Fruit fly (Drosophila melanogaster) whole organism, embryonic: ENCODE data around the gene mRpS11.

Experiments used
- Antp ChIP-seq: fragments of 200-800 bp; sonication (Bioruptor generic); optimal IDR thresholded peaks from 3 replicates; lab custom pipeline; 2016; ENCODE audit warnings: missing biosample characterization, missing genetic modification characterization
- Asciz ChIP-seq: fragments of 200-800 bp; sonication (Bioruptor generic); optimal IDR thresholded peaks from 2 replicates; lab custom pipeline; 2017; ENCODE audit warnings: missing biosample characterization, mild to moderate bottlenecking, missing genetic modification characterization, missing genetic modification reagents
- Awh ChIP-seq: fragments of 200-800 bp; sonication (Bioruptor generic); IDR thresholded peaks from 2 replicates; pipeline ENCODE4, ENCODE4 v1.3.6; 2022; ENCODE audit warnings: missing biosample characterization, missing genetic modification characterization
- CG11504 ChIP-seq: fragments of 200-800 bp; sonication (Bioruptor generic); optimal IDR thresholded peaks from 3 replicates; lab custom pipeline; 2019; ENCODE audit warnings: missing biosample characterization, mild to moderate bottlenecking, missing genetic modification characterization, moderate library complexity
- CG13775 ChIP-seq: fragments of 200-800 bp; sonication (Bioruptor generic); optimal IDR thresholded peaks from 3 replicates; lab custom pipeline; 2017; ENCODE audit warnings: missing biosample characterization, mild to moderate bottlenecking, missing genetic modification characterization
- CG14050 ChIP-seq: fragments of 200-800 bp; sonication (Bioruptor generic); IDR thresholded peaks from 3 replicates; pipeline ENCODE4 v1.3.6; 2022; ENCODE audit warnings: missing biosample characterization, missing genetic modification characterization
- CG15479 ChIP-seq: fragments of 200-800 bp; sonication (Bioruptor generic); optimal IDR thresholded peaks from 3 replicates; lab custom pipeline; 2019; ENCODE audit warnings: missing biosample characterization, mild to moderate bottlenecking, missing genetic modification characterization, moderate library complexity
- CG17186 ChIP-seq: fragments of 200-800 bp; sonication (Bioruptor generic); optimal IDR thresholded peaks from 3 replicates; lab custom pipeline; 2017; ENCODE audit warnings: missing biosample characterization, missing genetic modification reagents, missing genetic modification characterization
- CG17568 ChIP-seq: fragments of 200-800 bp; sonication (Bioruptor generic); optimal IDR thresholded peaks from 2 replicates; lab custom pipeline; 2018; ENCODE audit warnings: missing biosample characterization, mild to moderate bottlenecking, missing genetic modification characterization, moderate library complexity
- CG18011 ChIP-seq: fragments of 200-800 bp; sonication (Bioruptor generic); optimal IDR thresholded peaks from 2 replicates; lab custom pipeline; 2017; ENCODE audit warnings: missing biosample characterization, missing genetic modification characterization, mild to moderate bottlenecking, moderate library complexity, missing genotype
- CG2199 ChIP-seq: fragments of 200-800 bp; sonication (Bioruptor generic); IDR thresholded peaks from 3 replicates; pipeline ENCODE4 v1.3.6; 2022; ENCODE audit warnings: missing biosample characterization, missing genetic modification characterization
- CG3065 ChIP-seq: fragments of 200-800 bp; sonication (Bioruptor generic); optimal IDR thresholded peaks from 2 replicates; lab custom pipeline; 2016; ENCODE audit warnings: missing biosample characterization, missing genetic modification characterization
- CG31388 ChIP-seq: fragments of 200-800 bp; sonication (Bioruptor generic); optimal IDR thresholded peaks from 2 replicates; lab custom pipeline; 2016; ENCODE audit warnings: missing biosample characterization, missing genetic modification characterization
- CG3281 ChIP-seq: fragments of 200-800 bp; sonication (Bioruptor generic); optimal IDR thresholded peaks from 3 replicates; lab custom pipeline; 2017; ENCODE audit warnings: missing biosample characterization, mild to moderate bottlenecking, missing genetic modification characterization
- CG34422 ChIP-seq: fragments of 200-800 bp; sonication (Bioruptor generic); IDR thresholded peaks from 3 replicates; pipeline ENCODE4 v1.3.6; 2022; ENCODE audit warnings: missing biosample characterization, missing genetic modification characterization
- CG4360 ChIP-seq: fragments of 200-800 bp; sonication (Bioruptor generic); IDR thresholded peaks from 2 replicates; pipeline ENCODE4 v1.3.6; 2022; ENCODE audit warnings: missing biosample characterization, missing genetic modification characterization
- CG4617 ChIP-seq: fragments of 200-800 bp; sonication (Bioruptor generic); optimal IDR thresholded peaks from 3 replicates; lab custom pipeline; 2016; ENCODE audit warnings: missing biosample characterization, missing genetic modification characterization, borderline replicate concordance
- CG4707 ChIP-seq: fragments of 200-800 bp; sonication (Bioruptor generic); optimal IDR thresholded peaks from 2 replicates; lab custom pipeline; 2018; ENCODE audit warnings: missing biosample characterization, mild to moderate bottlenecking, missing genetic modification characterization, moderate library complexity
- CG6254 ChIP-seq: fragments of 200-800 bp; sonication (Bioruptor generic); optimal IDR thresholded peaks from 3 replicates; lab custom pipeline; 2017; ENCODE audit warnings: mild to moderate bottlenecking, missing biosample characterization, missing genetic modification reagents, missing genetic modification characterization
- CG8089 ChIP-seq: fragments of 200-800 bp; sonication (Bioruptor generic); optimal IDR thresholded peaks from 3 replicates; lab custom pipeline; 2016; ENCODE audit warnings: missing biosample characterization, missing genetic modification characterization
- CG9727 ChIP-seq: fragments of 200-800 bp; sonication (Bioruptor generic); optimal IDR thresholded peaks from 3 replicates; lab custom pipeline; 2017; ENCODE audit warnings: missing biosample characterization, mild to moderate bottlenecking, missing genetic modification characterization
- CTCF ChIP-seq: fragments of 200-800 bp; sonication (Bioruptor generic); optimal IDR thresholded peaks from 2 replicates; lab custom pipeline; 2017; ENCODE audit warnings: missing biosample characterization, mild to moderate bottlenecking, missing genetic modification characterization, moderate library complexity
- CkIIα-i1 ChIP-seq: fragments of 200-800 bp; sonication (Bioruptor generic); IDR thresholded peaks from 2 replicates; pipeline ENCODE4 v1.3.6; 2022; ENCODE audit warnings: missing biosample characterization, missing genetic modification characterization
- HmgZ ChIP-seq: fragments of 200-800 bp; sonication (Bioruptor generic); optimal IDR thresholded peaks from 2 replicates; lab custom pipeline; 2018; ENCODE audit warnings: missing biosample characterization, mild to moderate bottlenecking, missing genetic modification characterization
- Hmx ChIP-seq: fragments of 200-800 bp; sonication (Bioruptor generic); optimal IDR thresholded peaks from 2 replicates; lab custom pipeline; 2016; ENCODE audit warnings: missing biosample characterization, missing genetic modification characterization
- Hr3 ChIP-seq: fragments of 200-800 bp; sonication (Bioruptor generic); optimal IDR thresholded peaks from 3 replicates; lab custom pipeline; 2016; ENCODE audit warnings: missing biosample characterization, missing genetic modification characterization
- Kr ChIP-seq: fragments of 200-800 bp; sonication (Bioruptor generic); optimal IDR thresholded peaks from 2 replicates; lab custom pipeline; 2017; ENCODE audit warnings: missing biosample characterization, mild to moderate bottlenecking, missing genetic modification characterization
- MBD-R2 ChIP-seq: fragments of 200-800 bp; sonication (Bioruptor generic); IDR thresholded peaks from 2 replicates; pipeline ENCODE4 v1.3.6; 2022; ENCODE audit warnings: missing biosample characterization, missing genetic modification characterization
- Nf-YB ChIP-seq: fragments of 200-800 bp; sonication (Bioruptor generic); optimal IDR thresholded peaks from 3 replicates; lab custom pipeline; 2019; ENCODE audit warnings: missing biosample characterization, mild to moderate bottlenecking, missing genetic modification characterization, moderate library complexity
- Ravus ChIP-seq: fragments of 200-800 bp; sonication (Bioruptor generic); IDR thresholded peaks from 2 replicates; pipeline ENCODE4 v1.3.6; 2022; ENCODE audit warnings: missing biosample characterization, missing genetic modification characterization
- Sry-β ChIP-seq: fragments of 200-800 bp; sonication (Bioruptor generic); optimal IDR thresholded peaks from 2 replicates; lab custom pipeline; 2018; ENCODE audit warnings: missing biosample characterization, mild to moderate bottlenecking, missing genetic modification characterization, moderate library complexity
- Tbp ChIP-seq: fragments of >200 bp; optimal IDR thresholded peaks from 2 replicates; lab custom pipeline; 2018; ENCODE audit warnings: missing biosample characterization, missing genetic modification characterization
- Xrp1 ChIP-seq: fragments of 200-800 bp; sonication (Bioruptor generic); IDR thresholded peaks from 2 replicates; pipeline ENCODE4 v1.3.6; 2022; ENCODE audit warnings: missing biosample characterization, missing genetic modification characterization
- ab ChIP-seq: fragments of 200-800 bp; sonication (Bioruptor generic); optimal IDR thresholded peaks from 2 replicates; lab custom pipeline; 2016; ENCODE audit warnings: missing biosample characterization, missing genetic modification characterization
- fd64A ChIP-seq: fragments of 200-800 bp; sonication (Bioruptor generic); optimal IDR thresholded peaks from 3 replicates; lab custom pipeline; 2018; ENCODE audit warnings: missing biosample characterization, mild to moderate bottlenecking, missing genetic modification characterization
- gem ChIP-seq: fragments of 200-800 bp; sonication (Bioruptor generic); optimal IDR thresholded peaks from 2 replicates; lab custom pipeline; 2019; ENCODE audit warnings: missing biosample characterization, mild to moderate bottlenecking, missing genetic modification characterization, moderate library complexity
- grn ChIP-seq: fragments of 200-800 bp; sonication (Bioruptor generic); optimal IDR thresholded peaks from 3 replicates; lab custom pipeline; 2017; ENCODE audit warnings: missing biosample characterization, missing genetic modification characterization
- her ChIP-seq: fragments of 200-800 bp; sonication (Bioruptor generic); optimal IDR thresholded peaks from 2 replicates; lab custom pipeline; 2016; ENCODE audit warnings: missing biosample characterization, missing genetic modification characterization
- kah ChIP-seq: fragments of 200-800 bp; sonication (Bioruptor generic); optimal IDR thresholded peaks from 2 replicates; lab custom pipeline; 2018; ENCODE audit warnings: missing biosample characterization, mild to moderate bottlenecking, missing genetic modification characterization
- lab ChIP-seq: fragments of 200-800 bp; sonication (Bioruptor generic); optimal IDR thresholded peaks from 3 replicates; lab custom pipeline; 2017; ENCODE audit warnings: missing biosample characterization, missing genetic modification characterization, mild to moderate bottlenecking, moderate library complexity, missing genetic modification reagents
- luna ChIP-seq: fragments of 200-800 bp; sonication (Bioruptor generic); optimal IDR thresholded peaks from 2 replicates; lab custom pipeline; 2016; ENCODE audit warnings: missing biosample characterization, missing genetic modification characterization
- nom ChIP-seq: fragments of 200-800 bp; sonication (Bioruptor generic); optimal IDR thresholded peaks from 2 replicates; lab custom pipeline; 2017; ENCODE audit warnings: missing biosample characterization, missing genetic modification characterization, mild to moderate bottlenecking, moderate library complexity, missing genetic modification reagents
- peb ChIP-seq: fragments of 200-800 bp; sonication (Bioruptor generic); IDR thresholded peaks from 2 replicates; pipeline ENCODE4 v1.3.6; 2022; ENCODE audit warnings: missing biosample characterization, missing genetic modification characterization
- repo ChIP-seq: fragments of 200-800 bp; sonication (Bioruptor generic); optimal IDR thresholded peaks from 2 replicates; lab custom pipeline; 2016; ENCODE audit warnings: missing biosample characterization, missing genetic modification characterization
- salm ChIP-seq: fragments of 200-800 bp; sonication (Bioruptor generic); optimal IDR thresholded peaks from 2 replicates; lab custom pipeline; 2018; ENCODE audit warnings: missing biosample characterization, mild to moderate bottlenecking, missing genetic modification characterization
- sima ChIP-seq: fragments of 200-800 bp; sonication (Bioruptor generic); optimal IDR thresholded peaks from 2 replicates; lab custom pipeline; 2016; ENCODE audit warnings: missing biosample characterization, missing genetic modification characterization
- slbo ChIP-seq: fragments of 200-800 bp; sonication (Bioruptor generic); IDR thresholded peaks from 2 replicates; pipeline ENCODE4 v1.3.6; 2022; ENCODE audit warnings: missing biosample characterization, missing genetic modification characterization
- stwl ChIP-seq: fragments of 200-800 bp; sonication (Bioruptor generic); optimal IDR thresholded peaks from 3 replicates; lab custom pipeline; 2018; ENCODE audit warnings: missing biosample characterization, mild to moderate bottlenecking, missing genetic modification characterization, moderate library complexity
- tio ChIP-seq: fragments of 200-800 bp; sonication (Bioruptor generic); optimal IDR thresholded peaks from 2 replicates; lab custom pipeline; 2017; ENCODE audit warnings: missing biosample characterization, missing genetic modification characterization, inconsistent platforms
- usp ChIP-seq: fragments of >200 bp; optimal IDR thresholded peaks from 2 replicates; lab custom pipeline; 2017; ENCODE audit warnings: missing biosample characterization, missing genetic modification characterization
- wdn ChIP-seq: fragments of 200-800 bp; sonication (Bioruptor generic); IDR thresholded peaks from 2 replicates; pipeline ENCODE4 v1.3.6; 2022; ENCODE audit warnings: missing biosample characterization, missing genetic modification characterization

The mRpS11 gene

DNA sequence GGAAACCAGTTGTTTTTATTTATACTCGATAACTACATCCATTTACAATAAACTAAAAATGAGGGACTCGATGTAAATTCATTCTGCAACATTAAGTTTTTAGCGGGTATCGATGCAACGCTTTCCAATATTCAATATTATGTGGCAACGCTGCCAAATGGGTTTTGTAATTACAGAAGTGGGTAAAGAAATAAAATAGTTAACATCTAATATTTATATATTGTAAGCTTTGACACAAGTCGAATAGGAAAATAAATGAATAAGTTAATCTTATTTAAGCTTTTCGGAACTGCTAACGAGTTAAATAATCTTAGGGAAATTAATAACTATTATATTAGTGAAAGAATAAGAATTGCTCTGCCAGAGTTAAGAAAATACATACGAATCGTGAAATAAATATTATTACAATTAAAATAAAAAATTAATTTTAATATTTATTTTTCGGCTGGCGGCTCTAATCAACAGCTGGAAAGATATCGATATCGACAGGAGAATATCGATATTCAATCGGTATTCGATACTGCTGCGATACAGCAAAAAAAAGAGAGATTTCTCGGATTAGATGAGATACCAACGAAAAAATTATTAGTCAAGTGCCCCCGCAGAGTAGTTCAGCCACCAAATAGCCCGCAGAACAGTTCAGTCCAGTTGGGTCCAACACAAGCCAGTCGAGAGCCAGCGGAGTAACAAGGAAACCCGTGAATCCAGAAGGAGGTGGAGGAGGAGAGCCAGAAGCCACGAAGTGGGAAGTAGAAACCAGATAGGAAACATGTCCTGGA, 12.7 kb downstream of the mRpS11 start, which contains the start of gene GckIII (continued):
- TF ChIP-seq Asciz (GFP tag; lab: Kevin White, UChicago) (no peak), Kr (GFP tag; lab: Kevin White, UChicago) (no peak), usp (GFP tag; lab: Kevin White, UChicago) (no peak), kah (GFP tag; lab: Kevin White, UChicago) (no peak), HmgZ (no peak), CG3065 (GFP tag; lab: Kevin White, UChicago) (no peak), luna (no peak), Antp (GFP tag; lab: Kevin White, UChicago) (no peak), Xrp1 (GFP tag; lab: Robert Waterston, UW) (peak; percentile 12), CG34422 (GFP tag; lab: Robert Waterston, UW) (no peak), Awh (GFP tag; lab: Robert Waterston, UW) (no peak), CG11504 (tag; lab: Kevin White, UChicago) (no peak), ab (GFP tag; lab: Kevin White, UChicago) (no peak), CG17186 (GFP tag; lab: Kevin White, UChicago) (no peak), gem (tag; lab: Kevin White, UChicago) (no peak), CG15479 (no peak), CG18011 (GFP tag; lab: Kevin White, UChicago) (no peak), Hmx (GFP tag; lab: Kevin White, UChicago) (no peak), CG4707 (GFP tag; lab: Kevin White, UChicago) (no peak), CG3281 (GFP tag; lab: Kevin White, UChicago) (no peak), CG8089 (GFP tag; lab: Kevin White, UChicago) (no peak), Ravus (GFP tag; lab: Robert Waterston, UW) (no peak), peb (no peak), Nf-YB (GFP tag; lab: Kevin White, UChicago) (no peak), Hr3 (GFP tag; lab: Kevin White, UChicago) (no peak), CG17568 (GFP tag; lab: Kevin White, UChicago) (no peak), CG31388 (no peak), CG9727 (peak; percentile 5), tio (GFP tag; lab: Kevin White, UChicago) (no peak), sima (GFP tag; lab: Kevin White, UChicago) (no peak), her (GFP tag; lab: Kevin White, UChicago) (no peak), salm (no peak), CG4617 (GFP tag; lab: Kevin White, UChicago) (peak; percentile 63), wdn (GFP tag; lab: Robert Waterston, UW) (no peak), stwl (peak; percentile 59), Sry-β (GFP tag; lab: Kevin White, UChicago) (peak; percentile 5), grn (GFP tag; lab: Kevin White, UChicago) (peak; percentile 86), slbo (GFP tag; lab: Robert Waterston, UW) (no peak), Tbp (no peak), CG6254 (GFP tag; lab: Kevin White, UChicago) (no peak), CkIIα-i1 (no peak), CTCF (GFP tag; lab: Kevin White, UChicago) (no peak), CG14050 (GFP tag; lab: Robert Waterston, UW) (no peak), nom (GFP tag; lab: Kevin White, UChicago) (no peak), lab (GFP tag; lab: Kevin White, UChicago) (no peak), fd64A (GFP tag; lab: Kevin White, UChicago) (no peak), CG13775 (GFP tag; lab: Kevin White, UChicago) (no peak), MBD-R2 (peak; percentile 54), repo (GFP tag; lab: Kevin White, UChicago) (no peak), CG4360 (GFP tag; lab: Robert Waterston, UW) (no peak), CG2199 (GFP tag; lab: Robert Waterston, UW) (no peak)
